Fruit fly (Drosophila melanogaster) whole organism, wandering third instar larva: ENCODE data around the gene CG14153.

Source experiments
- Abd-B ChIP-seq: fragments of >200 bp; optimal IDR thresholded peaks from 2 replicates; lab custom pipeline; 2017; ENCODE audit warnings: missing biosample characterization, missing genetic modification characterization
- CG9705 ChIP-seq: fragments of 200-800 bp; sonication (Bioruptor generic); optimal IDR thresholded peaks from 2 replicates; lab custom pipeline; 2018; ENCODE audit warnings: missing biosample characterization, mild to moderate bottlenecking, missing genetic modification characterization
- CrebA ChIP-seq: fragments of 200-800 bp; sonication (Bioruptor generic); optimal IDR thresholded peaks from 2 replicates; lab custom pipeline; 2016; ENCODE audit warnings: missing biosample characterization, mild to moderate bottlenecking, missing genetic modification characterization, borderline replicate concordance
- GATAd ChIP-seq: sonication (Bioruptor generic); optimal IDR thresholded peaks from 2 replicates; lab custom pipeline; 2016; ENCODE audit warnings: missing biosample characterization, missing genetic modification characterization
- HLH106 ChIP-seq: fragments of 200-800 bp; optimal IDR thresholded peaks from 3 replicates; lab custom pipeline; 2019; ENCODE audit warnings: missing biosample characterization, mild to moderate bottlenecking, missing genetic modification characterization, moderate library complexity
- Hnf4 ChIP-seq: fragments of 200-800 bp; sonication (Bioruptor generic); optimal IDR thresholded peaks from 2 replicates; lab custom pipeline; 2016; ENCODE audit warnings: missing biosample characterization, mild to moderate bottlenecking, missing genetic modification characterization
- Hr78 ChIP-seq: fragments of >200 bp; optimal IDR thresholded peaks from 2 replicates; lab custom pipeline; 2017; ENCODE audit warnings: missing biosample characterization, missing genetic modification characterization
- Hr83 ChIP-seq: fragments of 200-300 bp; sonication (Bioruptor generic); optimal IDR thresholded peaks from 2 replicates; lab custom pipeline; 2016; ENCODE audit warnings: missing biosample characterization, mild to moderate bottlenecking, missing genetic modification characterization, moderate library complexity; ENCODE audit not compliant: poor library complexity, severe bottlenecking
- Jra ChIP-seq: sonication (Bioruptor generic); optimal IDR thresholded peaks from 2 replicates; lab custom pipeline; 2016; ENCODE audit warnings: missing biosample characterization, missing genetic modification characterization
- Mio ChIP-seq: sonication (Bioruptor generic); optimal IDR thresholded peaks from 2 replicates; lab custom pipeline; 2016; ENCODE audit warnings: missing biosample characterization, missing genetic modification characterization
- Myc ChIP-seq: fragments of >200 bp; optimal IDR thresholded peaks from 2 replicates; lab custom pipeline; 2017
- N ChIP-seq: fragments of >200 bp; optimal IDR thresholded peaks from 2 replicates; lab custom pipeline; 2018; ENCODE audit warnings: missing biosample characterization, missing external identifiers, missing genetic modification characterization
- OdsH ChIP-seq: fragments of 200-800 bp; sonication (Bioruptor generic); optimal IDR thresholded peaks from 2 replicates; lab custom pipeline; 2016; ENCODE audit warnings: missing biosample characterization, mild to moderate bottlenecking, missing genetic modification characterization
- Rel ChIP-seq, 2 experiments: fragments of 200-800 bp; sonication (Bioruptor generic) in 1 of 2; optimal IDR thresholded peaks; 2 replicates in 1 of 2; 3 replicates in 1 of 2; lab custom pipeline; 2016 to 2019; ENCODE audit warnings: mild to moderate bottlenecking in 2 of 2, missing biosample characterization in 2 of 2, missing genetic modification characterization in 2 of 2, moderate library complexity in 1 of 2
- Sp1 ChIP-seq: fragments of 200-800 bp; sonication (Bioruptor generic); optimal IDR thresholded peaks from 3 replicates; lab custom pipeline; 2019; ENCODE audit warnings: missing biosample characterization, mild to moderate bottlenecking, missing genetic modification characterization, moderate library complexity
- Vsx2 ChIP-seq: fragments of 200-300, 225-300 bp; sonication (Bioruptor generic); optimal IDR thresholded peaks from 2 replicates; lab custom pipeline; 2018; ENCODE audit warnings: missing biosample characterization, missing genetic modification characterization; ENCODE audit not compliant: partially characterized antibody
- brk ChIP-seq: fragments of 200-800 bp; sonication (Bioruptor generic); optimal IDR thresholded peaks from 2 replicates; lab custom pipeline; 2016; ENCODE audit warnings: missing biosample characterization, mild to moderate bottlenecking, missing genetic modification characterization
- dl ChIP-seq, 2 experiments: fragments of 175-275, 200-275 bp in 1 of 2; fragments of 200-275 bp in 1 of 2; sonication (Bioruptor generic); optimal IDR thresholded peaks; lab custom pipeline; 2018; ENCODE audit warnings: mild to moderate bottlenecking in 2 of 2, missing biosample characterization in 2 of 2, missing genetic modification characterization in 2 of 2, moderate library complexity in 2 of 2; ENCODE audit not compliant: partially characterized antibody in 2 of 2, insufficient read depth in 1 of 2
- dmrt93B ChIP-seq: fragments of 200-800 bp; sonication (Bioruptor generic); optimal IDR thresholded peaks from 2 replicates; lab custom pipeline; 2018; ENCODE audit warnings: missing biosample characterization, mild to moderate bottlenecking, missing genetic modification characterization
- ey ChIP-seq: fragments of 200-800 bp; sonication (Bioruptor generic); optimal IDR thresholded peaks from 2 replicates; lab custom pipeline; 2016; ENCODE audit warnings: missing biosample characterization, missing genetic modification characterization
- foxo ChIP-seq, 2 experiments: fragments of 200-800 bp; sonication (Bioruptor generic); optimal IDR thresholded peaks; 2 replicates in 1 of 2; 3 replicates in 1 of 2; lab custom pipeline; 2016 to 2017; ENCODE audit warnings: missing biosample characterization in 2 of 2, missing genetic modification characterization in 2 of 2
- fru ChIP-seq: fragments of 200-800 bp; sonication (Bioruptor generic); optimal IDR thresholded peaks from 3 replicates; lab custom pipeline; 2016; ENCODE audit warnings: missing biosample characterization, mild to moderate bottlenecking, missing genetic modification characterization
- h ChIP-seq: fragments of 200-800 bp; sonication (Bioruptor generic); optimal IDR thresholded peaks from 3 replicates; lab custom pipeline; 2016; ENCODE audit warnings: missing biosample characterization, mild to moderate bottlenecking, missing genetic modification characterization
- jim ChIP-seq: fragments of 175-275, 200-325 bp; sonication (Bioruptor generic); optimal IDR thresholded peaks from 2 replicates; lab custom pipeline; 2016; ENCODE audit warnings: missing biosample characterization, mild to moderate bottlenecking, missing genetic modification characterization
- lola ChIP-seq: fragments of >200 bp; optimal IDR thresholded peaks from 2 replicates; lab custom pipeline; 2017; ENCODE audit warnings: missing biosample characterization, missing genetic modification characterization
- pan ChIP-seq: fragments of >200 bp; optimal IDR thresholded peaks from 2 replicates; lab custom pipeline; 2017
- sage ChIP-seq: fragments of 200-800 bp; sonication (Bioruptor generic); optimal IDR thresholded peaks from 2 replicates; lab custom pipeline; 2016; ENCODE audit warnings: missing biosample characterization, mild to moderate bottlenecking, missing genetic modification characterization
- usp ChIP-seq: fragments of >200 bp; optimal IDR thresholded peaks from 2 replicates; lab custom pipeline; 2017; ENCODE audit warnings: missing biosample characterization, missing genetic modification characterization
- woc ChIP-seq: sonication (Bioruptor generic); optimal IDR thresholded peaks from 2 replicates; lab custom pipeline; 2016; ENCODE audit warnings: missing biosample characterization, mild to moderate bottlenecking, missing genetic modification characterization

CG14153 gene

dm6 chr3L:10643228-10643627 is at the start of gene CG14153:
CG14153 (plus strand) TSS chr3L:10643528.
- TF ChIP-seq Rel (GFP tag; optimal IDR thresholded peaks at IDR 0.05; lab: Kevin White, UChicago) (no peak), Rel (tag; optimal IDR thresholded peaks at IDR 0.05; lab: Kevin White, UChicago) (no peak), Myc (lab: Kevin White, UChicago) (no peak), Hr83 (GFP tag; lab: Kevin White, UChicago) (no peak), woc (GFP tag; lab: Kevin White, UChicago) (no peak), sage (GFP tag; lab: Kevin White, UChicago) (no peak), Abd-B (GFP tag; lab: Kevin White, UChicago) (no peak), CrebA (GFP tag; lab: Kevin White, UChicago) (no peak), Hr78 (GFP tag; lab: Kevin White, UChicago) (no peak), brk (GFP tag; lab: Kevin White, UChicago) (no peak), Hnf4 (GFP tag; lab: Kevin White, UChicago) (no peak), Sp1 (GFP tag; lab: Kevin White, UChicago) (no peak), OdsH (GFP tag; lab: Kevin White, UChicago) (no peak), pan (lab: Kevin White, UChicago) (no peak), CG9705 (GFP tag; lab: Kevin White, UChicago) (no peak)

- TF ChIP-seq Rel (GFP tag; optimal IDR thresholded peaks at IDR 0.05; lab: Kevin White, UChicago) (no peak), Rel (tag; optimal IDR thresholded peaks at IDR 0.05; lab: Kevin White, UChicago) (no peak), Hnf4 (GFP tag; lab: Kevin White, UChicago) (no peak), N (GFP tag; lab: Kevin White, UChicago) (no peak), CG9705 (GFP tag; lab: Kevin White, UChicago) (no peak), Jra (GFP tag; lab: Kevin White, UChicago) (no peak), Sp1 (GFP tag; lab: Kevin White, UChicago) (no peak), HLH106 (tag; lab: Kevin White, UChicago) (no peak), Myc (lab: Kevin White, UChicago) (no peak), Mio (no peak), Abd-B (GFP tag; lab: Kevin White, UChicago) (no peak), pan (lab: Kevin White, UChicago) (no peak), dmrt93B (GFP tag; lab: Kevin White, UChicago) (no peak), ey (GFP tag; lab: Kevin White, UChicago) (no peak), usp (no peak)
- TF ChIP-seq, all 38 proteins: peak for 0
Observed at dm6 chr3L:10599512-10599911, 43.8 kb upstream of the CG14153 start.

dm6 chr3L:10623476-10623875 is 19.9 kb upstream of the CG14153 start, which contains the start of gene CG42521:
CG42521 (minus strand) TSS chr3L:10623576.
- TF ChIP-seq foxo (GFP tag; optimal IDR thresholded peaks at IDR 0.05; lab: Kevin White, UChicago) = no peak
- TF ChIP-seq brk (GFP tag; lab: Kevin White, UChicago) = no peak
- TF ChIP-seq CG9705 (GFP tag; lab: Kevin White, UChicago) = no peak
- TF ChIP-seq OdsH (GFP tag; lab: Kevin White, UChicago) = no peak
- no peak for TF ChIP-seq CrebA (GFP tag; lab: Kevin White, UChicago)
- no peak for TF ChIP-seq Jra (GFP tag; lab: Kevin White, UChicago)
- no peak for TF ChIP-seq h (GFP tag; lab: Kevin White, UChicago)
- TF ChIP-seq Hnf4 (GFP tag; lab: Kevin White, UChicago) = no peak
- TF ChIP-seq, all 38 proteins: peak for 0

- TF ChIP-seq Vsx2 (GFP tag; lab: Kevin White, UChicago) (no peak), Abd-B (GFP tag; lab: Kevin White, UChicago) (no peak), ey (GFP tag; lab: Kevin White, UChicago) (no peak)
Observed at dm6 chr3L:10625499-10625898, 17.8 kb upstream of the CG14153 start, which contains the start of gene CG43127. CG43127 (minus strand) TSS chr3L:10625599.

dm6 chr3L:10626199-10626598 is 17.1 kb upstream of the CG14153 start, which contains the start of gene CG34238:
CG34238 (plus strand) TSS chr3L:10626499.
- no peak for TF ChIP-seq lola (GFP tag; lab: Kevin White, UChicago)

- TF ChIP-seq h (GFP tag; lab: Kevin White, UChicago) = no peak
Observed at dm6 chr3L:10628384-10628783, 14.9 kb upstream of the CG14153 start, which contains the start of gene CG14151. CG14151 (minus strand) TSS chr3L:10628484.

- no peak for TF ChIP-seq Vsx2 (GFP tag; lab: Kevin White, UChicago)
- no peak for TF ChIP-seq HLH106 (tag; lab: Kevin White, UChicago)
- TF ChIP-seq usp = no peak
- TF ChIP-seq dl (GFP tag; optimal IDR thresholded peaks at IDR 0.05; lab: Kevin White, UChicago; ENCODE audit: insufficient read depth in 1 of 2, partially characterized antibody in 2 of 2) = no peak
- TF ChIP-seq GATAd (GFP tag; lab: Kevin White, UChicago) = no peak
- no peak for TF ChIP-seq Rel (GFP tag; optimal IDR thresholded peaks at IDR 0.05; lab: Kevin White, UChicago)
- TF ChIP-seq Rel (tag; optimal IDR thresholded peaks at IDR 0.05; lab: Kevin White, UChicago) = no peak
- no peak for TF ChIP-seq fru (GFP tag; lab: Kevin White, UChicago)
- TF ChIP-seq jim = no peak
Observed at dm6 chr3L:10629969-10630368, 13.4 kb upstream of the CG14153 start, which contains the start of gene CG42536. CG42536 (minus strand) TSS chr3L:10630069.
